Fruit fly (Drosophila melanogaster): ENCODE results near the gene Traf4.

Gene Traf4

dm6 chr2L:4348545-4348944 is 13.2 kb upstream of the Traf4 start (continued):
- peak; percentile 82 for TF ChIP-seq CG34406 (GFP tag; optimal IDR thresholded peaks at IDR 0.05)
- TF ChIP-seq dsx (GFP tag; optimal IDR thresholded peaks at IDR 0.05; ENCODE audit: poor library complexity, severe bottlenecking): peak; percentile 64
- TF ChIP-seq fd85E (GFP tag; optimal IDR thresholded peaks at IDR 0.05): peak; percentile 59
- no peak for TF ChIP-seq Gug (GFP tag; IDR thresholded peaks at IDR 0.05)
- peak; percentile 52 for TF ChIP-seq Hr39 (GFP tag; optimal IDR thresholded peaks at IDR 0.05)
- TF ChIP-seq Eip75B (GFP tag; optimal IDR thresholded peaks at IDR 0.05): peak; percentile 75
- TF ChIP-seq fkh (GFP tag; optimal IDR thresholded peaks at IDR 0.05): no peak
- peak; percentile 39; the same call in 1 of the 2 replicates for TF ChIP-seq CG15336 (GFP tag; IDR thresholded peaks at IDR 0.05)

- no peak for TF ChIP-seq spab (GFP tag; optimal IDR thresholded peaks at IDR 0.05)
- no peak for TF ChIP-seq CG11294 (GFP tag; IDR thresholded peaks at IDR 0.05)
- TF ChIP-seq CG10669 (GFP tag; optimal IDR thresholded peaks at IDR 0.05): no peak
- TF ChIP-seq net (GFP tag; optimal IDR thresholded peaks at IDR 0.05): no peak
- TF ChIP-seq Gug (GFP tag; IDR thresholded peaks at IDR 0.05): no peak
- TF ChIP-seq CG8319 (GFP tag; optimal IDR thresholded peaks at IDR 0.05): no peak
- TF ChIP-seq esn (GFP tag; optimal IDR thresholded peaks at IDR 0.05): no peak
- no peak for TF ChIP-seq Sox14 (GFP tag; optimal IDR thresholded peaks at IDR 0.05)
Observed at dm6 chr2L:4349677-4350076, 12.0 kb upstream of the Traf4 start.

dm6 chr2L:4350683-4351324 is 10.9 kb upstream of the Traf4 start:
- TF ChIP-seq CG4318 (GFP tag; optimal IDR thresholded peaks at IDR 0.05): no peak
- peak; percentile 22 for TF ChIP-seq vri (GFP tag; optimal IDR thresholded peaks at IDR 0.05)
- TF ChIP-seq fd59A (GFP tag; optimal IDR thresholded peaks at IDR 0.05): peak; percentile 17
- peak; percentile 51 for TF ChIP-seq CG3032 (tag; optimal IDR thresholded peaks at IDR 0.05)
- peak; percentile 35 for TF ChIP-seq lz (GFP tag; optimal IDR thresholded peaks at IDR 0.05)
- no peak for TF ChIP-seq Sox15 (GFP tag; optimal IDR thresholded peaks at IDR 0.05)
- no peak for TF ChIP-seq Eip93F (GFP tag; optimal IDR thresholded peaks at IDR 0.05)
- TF ChIP-seq CG6163 (GFP tag; IDR thresholded peaks at IDR 0.05): peak; percentile 66
- TF ChIP-seq CG6792 (GFP tag; optimal IDR thresholded peaks at IDR 0.05): peak; percentile 35
- no peak for TF ChIP-seq salr (GFP tag; optimal IDR thresholded peaks at IDR 0.05)
- TF ChIP-seq Eip75B (GFP tag; optimal IDR thresholded peaks at IDR 0.05): peak; percentile 57
- peak; percentile 1 for TF ChIP-seq cyc (GFP tag; optimal IDR thresholded peaks at IDR 0.05)
- TF ChIP-seq svp (GFP tag): peak; percentile 74
- peak; percentile 34 for TF ChIP-seq Sox102F (GFP tag; optimal IDR thresholded peaks at IDR 0.05)
- no peak for TF ChIP-seq eg (GFP tag; IDR thresholded peaks at IDR 0.05)
- peak; percentile 27 for TF ChIP-seq CG6808 (GFP tag; optimal IDR thresholded peaks at IDR 0.05)
- peak; percentile 54 for TF ChIP-seq Ets96B (tag; optimal IDR thresholded peaks at IDR 0.05)
- peak; percentile 56 for TF ChIP-seq esn (GFP tag; optimal IDR thresholded peaks at IDR 0.05)
- peak; percentile 24 for TF ChIP-seq CG7368 (GFP tag; optimal IDR thresholded peaks at IDR 0.05)
- TF ChIP-seq OdsH (GFP tag; optimal IDR thresholded peaks at IDR 0.05): peak; percentile 31
- 0 out of 3 replicates have a peak, but pooled peaks have one; percentile 27 for TF ChIP-seq CG8119 (GFP tag; IDR thresholded peaks at IDR 0.05)
- peak; percentile 53 for TF ChIP-seq Met (GFP tag; optimal IDR thresholded peaks at IDR 0.05)
- TF ChIP-seq CG34406 (GFP tag; optimal IDR thresholded peaks at IDR 0.05): peak; percentile 32
- no peak for TF ChIP-seq Blimp-1 (GFP tag; optimal IDR thresholded peaks at IDR 0.05)
- TF ChIP-seq ss (GFP tag; optimal IDR thresholded peaks at IDR 0.05): peak in 1 of 2 experiments; percentile 24
- peak; percentile 25 for TF ChIP-seq Hr4 (GFP tag; optimal IDR thresholded peaks at IDR 0.05)
- TF ChIP-seq dsx (GFP tag; optimal IDR thresholded peaks at IDR 0.05; ENCODE audit: poor library complexity, severe bottlenecking): peak; percentile 42
- TF ChIP-seq CG8632 (GFP tag; optimal IDR thresholded peaks at IDR 0.05): peak; percentile 14
- TF ChIP-seq CG8319 (GFP tag; optimal IDR thresholded peaks at IDR 0.05): no peak
- peak; percentile 29 for TF ChIP-seq CG3919 (GFP tag; optimal IDR thresholded peaks at IDR 0.05)
- TF ChIP-seq CG6854 (GFP tag; optimal IDR thresholded peaks at IDR 0.05): no peak
- peak; percentile 35 for TF ChIP-seq Smox (GFP tag; optimal IDR thresholded peaks at IDR 0.05)
- 0 out of 2 replicates have a peak, but pooled peaks have one; percentile 42 for TF ChIP-seq CG15336 (GFP tag; IDR thresholded peaks at IDR 0.05)
- TF ChIP-seq Ets21C (GFP tag; optimal IDR thresholded peaks at IDR 0.05): peak; percentile 8
- TF ChIP-seq achi (GFP tag; optimal IDR thresholded peaks at IDR 0.05): peak; percentile 37
- peak; percentile 51 for TF ChIP-seq CG10669 (GFP tag; optimal IDR thresholded peaks at IDR 0.05)
- TF ChIP-seq Eip78C (GFP tag): peak; percentile 86
- TF ChIP-seq CG11762 (GFP tag; optimal IDR thresholded peaks at IDR 0.05; ENCODE audit: insufficient read depth): peak; percentile 24
- peak; percentile 23 for TF ChIP-seq Sox14 (GFP tag; optimal IDR thresholded peaks at IDR 0.05)
